Worm (Caenorhabditis elegans) whole organism, L1 larva: Measurements from ENCODE around the gene glo-4.

Experiments
- C16A3.4 ChIP-seq: fragments of 150-350 bp; optimal IDR thresholded peaks from 2 replicates; lab custom pipeline; 2014; ENCODE audit warnings: missing biosample characterization, missing genetic modification characterization
- aly-2 ChIP-seq: fragments of 150-350 bp; optimal IDR thresholded peaks from 2 replicates; lab custom pipeline; 2014; ENCODE audit warnings: missing biosample characterization, missing genetic modification characterization
- ama-1 ChIP-seq: fragments of 150-350 bp; optimal IDR thresholded peaks from 2 replicates; lab custom pipeline; 2014
- ceh-8 ChIP-seq: fragments of 200-800 bp; sonication (Bioruptor generic); optimal IDR thresholded peaks from 2 replicates; lab custom pipeline; 2018; ENCODE audit warnings: mild to moderate bottlenecking, missing genetic modification characterization, moderate library complexity, missing compliant biosample characterization
- ceh-88 ChIP-seq: fragments of 200-800 bp; sonication (Bioruptor generic); IDR thresholded peaks from 2 replicates; pipeline ENCODE4 v1.3.6; 2022; ENCODE audit warnings: missing genetic modification characterization, missing compliant biosample characterization
- ceh-90 ChIP-seq: sonication (generic microtip); optimal IDR thresholded peaks from 2 replicates; lab custom pipeline; 2016; ENCODE audit warnings: missing genetic modification characterization, missing compliant biosample characterization
- dpl-1 ChIP-seq, 3 experiments: fragments of 150-350 bp in 2 of 3; sonication (generic microtip) in 1 of 3; optimal IDR thresholded peaks; 2 replicates each; lab custom pipeline; 2014 to 2017; ENCODE audit warnings: missing biosample characterization in 3 of 3, missing genetic modification characterization in 3 of 3, missing genetic modification reagents in 3 of 3
- dsc-1 ChIP-seq: sonication (generic microtip); optimal IDR thresholded peaks from 2 replicates; lab custom pipeline; 2016; ENCODE audit warnings: mild to moderate bottlenecking, missing genetic modification characterization, missing compliant biosample characterization
- efl-3 ChIP-seq: fragments of 200-800 bp; sonication (Bioruptor generic); optimal IDR thresholded peaks from 2 replicates; lab custom pipeline; 2018; ENCODE audit warnings: mild to moderate bottlenecking, missing genetic modification characterization, missing compliant biosample characterization
- egl-13 ChIP-seq: sonication (generic microtip); optimal IDR thresholded peaks from 2 replicates; lab custom pipeline; 2016; ENCODE audit warnings: missing genotype, missing genetic modification reagents, missing genetic modification characterization, missing compliant biosample characterization
- egl-27 ChIP-seq, 2 experiments: fragments of 150-350 bp in 1 of 2; sonication (generic microtip); optimal IDR thresholded peaks; 3 replicates each; lab custom pipeline; 2017 to 2018; ENCODE audit warnings: missing biosample characterization in 2 of 2, missing genetic modification characterization in 2 of 2, missing genetic modification reagents in 2 of 2
- elt-2 ChIP-seq: sonication (generic microtip); optimal IDR thresholded peaks from 2 replicates; lab custom pipeline; 2016; ENCODE audit warnings: missing genetic modification characterization, mild to moderate bottlenecking, inconsistent platforms, missing compliant biosample characterization, missing genetic modification reagents
- elt-3 ChIP-seq, 6 experiments: fragments of 150-350 bp in 1 of 6; sonication (generic microtip); optimal IDR thresholded peaks; 2 replicates each; lab custom pipeline; 2017 to 2018; ENCODE audit warnings: missing biosample characterization in 6 of 6, missing genetic modification characterization in 6 of 6, inconsistent platforms in 1 of 6
- ets-5 ChIP-seq: fragments of 200-800 bp; sonication (Bioruptor generic); IDR thresholded peaks from 2 replicates; pipeline ENCODE4 v1.3.6; 2022; ENCODE audit warnings: missing genetic modification characterization, missing compliant biosample characterization
- fkh-10 ChIP-seq: sonication (generic microtip); optimal IDR thresholded peaks from 2 replicates; lab custom pipeline; 2017; ENCODE audit warnings: missing biosample characterization, missing genetic modification reagents, missing genetic modification characterization
- fkh-4 ChIP-seq: sonication (generic microtip); optimal IDR thresholded peaks from 2 replicates; lab custom pipeline; 2016; ENCODE audit warnings: missing compliant biosample characterization, missing genetic modification characterization, borderline replicate concordance
- fkh-8 ChIP-seq: sonication (generic microtip); optimal IDR thresholded peaks from 2 replicates; lab custom pipeline; 2016; ENCODE audit warnings: mild to moderate bottlenecking, missing genetic modification characterization, missing compliant biosample characterization
- grh-1 ChIP-seq: fragments of 200-800 bp; sonication (Bioruptor generic); IDR thresholded peaks from 2 replicates; pipeline ENCODE4 v1.3.6; 2022; ENCODE audit warnings: missing genetic modification reagents, missing genetic modification characterization, missing compliant biosample characterization
- hlh-17 ChIP-seq: fragments of 200-800 bp; sonication (Bioruptor generic); optimal IDR thresholded peaks from 2 replicates; lab custom pipeline; 2018; ENCODE audit warnings: missing genetic modification characterization, mild to moderate bottlenecking, missing compliant biosample characterization, moderate library complexity, borderline replicate concordance
- hlh-4 ChIP-seq: sonication (generic microtip); optimal IDR thresholded peaks from 2 replicates; lab custom pipeline; 2016; ENCODE audit warnings: mild to moderate bottlenecking, missing genetic modification characterization, missing compliant biosample characterization
- hpl-2 ChIP-seq: fragments of 150-350 bp; optimal IDR thresholded peaks from 2 replicates; lab custom pipeline; 2014; ENCODE audit warnings: missing biosample characterization, missing genetic modification reagents, missing genetic modification characterization
- irx-1 ChIP-seq: sonication (generic microtip); optimal IDR thresholded peaks from 2 replicates; lab custom pipeline; 2016; ENCODE audit warnings: missing genetic modification characterization, missing compliant biosample characterization
- jun-1 ChIP-seq: fragments of 150-350 bp; optimal IDR thresholded peaks from 2 replicates; lab custom pipeline; 2014; ENCODE audit warnings: missing biosample characterization, missing genetic modification reagents, missing genetic modification characterization
- lin-13 ChIP-seq: fragments of 150-350 bp; optimal IDR thresholded peaks from 2 replicates; lab custom pipeline; 2014; ENCODE audit warnings: missing biosample characterization, missing genetic modification reagents, missing genetic modification characterization
- lin-15B ChIP-seq: fragments of 150-350 bp; sonication (generic microtip); optimal IDR thresholded peaks from 3 replicates; lab custom pipeline; 2014; ENCODE audit warnings: missing biosample characterization, missing genetic modification characterization
- lin-35 ChIP-seq, 2 experiments: fragments of 150-350 bp; optimal IDR thresholded peaks; 2 replicates each; lab custom pipeline; 2014; ENCODE audit warnings: missing biosample characterization in 2 of 2, missing genetic modification characterization in 2 of 2, missing genetic modification reagents in 2 of 2
- lsy-2 ChIP-seq, 2 experiments: fragments of 150-350 bp; optimal IDR thresholded peaks; 2 replicates each; lab custom pipeline; 2014; ENCODE audit warnings: missing biosample characterization in 2 of 2, missing genetic modification characterization in 2 of 2
- mdl-1 ChIP-seq, 2 experiments: fragments of 150-350 bp; optimal IDR thresholded peaks; 2 replicates each; lab custom pipeline; 2014 to 2017; ENCODE audit warnings: missing biosample characterization in 2 of 2, missing genetic modification characterization in 2 of 2, inconsistent platforms in 1 of 2
- mef-2 ChIP-seq: fragments of 150-350 bp; optimal IDR thresholded peaks from 2 replicates; lab custom pipeline; 2014; ENCODE audit warnings: missing biosample characterization, missing genetic modification characterization
- mep-1 ChIP-seq: fragments of 150-350 bp; optimal IDR thresholded peaks from 2 replicates; lab custom pipeline; 2014; ENCODE audit warnings: missing biosample characterization, missing genetic modification characterization
- nhr-12 ChIP-seq: sonication (generic microtip); optimal IDR thresholded peaks from 2 replicates; lab custom pipeline; 2017; ENCODE audit warnings: missing biosample characterization, missing genetic modification characterization
- nhr-19 ChIP-seq: fragments of 200-800 bp; sonication (Bioruptor generic); conservative IDR thresholded peaks from 2 replicates; pipeline ENCODE4 v1.3.6; 2022; ENCODE audit warnings: missing genetic modification characterization, missing compliant biosample characterization
- nhr-237 ChIP-seq: fragments of 150-350 bp; optimal IDR thresholded peaks from 2 replicates; lab custom pipeline; 2014; ENCODE audit warnings: missing biosample characterization, missing genetic modification characterization
- nhr-71 ChIP-seq: sonication (generic microtip); optimal IDR thresholded peaks from 2 replicates; lab custom pipeline; 2016; ENCODE audit warnings: mild to moderate bottlenecking, missing genetic modification characterization, moderate library complexity, missing compliant biosample characterization
- nhr-84 ChIP-seq: sonication (generic microtip); optimal IDR thresholded peaks from 2 replicates; lab custom pipeline; 2017; ENCODE audit warnings: missing biosample characterization, missing genetic modification characterization
- pag-3 ChIP-seq: sonication (generic microtip); optimal IDR thresholded peaks from 2 replicates; lab custom pipeline; 2017; ENCODE audit warnings: missing genetic modification characterization, mild to moderate bottlenecking, missing compliant biosample characterization, antibody characterized with exemption, borderline replicate concordance; ENCODE audit not compliant: insufficient read depth
- pax-3 ChIP-seq: fragments of 200-800 bp; sonication (Bioruptor generic); optimal IDR thresholded peaks from 2 replicates; lab custom pipeline; 2018; ENCODE audit warnings: mild to moderate bottlenecking, missing genetic modification characterization, moderate library complexity, missing compliant biosample characterization
- pqm-1 ChIP-seq: sonication (generic microtip); optimal IDR thresholded peaks from 3 replicates; lab custom pipeline; 2017; ENCODE audit warnings: missing biosample characterization, missing genetic modification characterization
- rnt-1 ChIP-seq: sonication (generic microtip); optimal IDR thresholded peaks from 2 replicates; lab custom pipeline; 2016; ENCODE audit warnings: mild to moderate bottlenecking, missing genetic modification characterization, moderate library complexity, missing compliant biosample characterization
- skn-1 ChIP-seq: fragments of 150-350 bp; optimal IDR thresholded peaks from 2 replicates; lab custom pipeline; 2014; ENCODE audit warnings: missing biosample characterization, missing genetic modification characterization
- snpc-4 ChIP-seq: fragments of 150-350 bp; optimal IDR thresholded peaks from 2 replicates; lab custom pipeline; 2014; ENCODE audit warnings: missing biosample characterization, missing genetic modification characterization
- sox-4 ChIP-seq: sonication (generic microtip); optimal IDR thresholded peaks from 2 replicates; lab custom pipeline; 2016; ENCODE audit warnings: missing genetic modification characterization, missing compliant biosample characterization
- sptf-1 ChIP-seq: fragments of 150-350 bp; optimal IDR thresholded peaks from 2 replicates; lab custom pipeline; 2014; ENCODE audit warnings: missing biosample characterization, missing genetic modification characterization
- sup-37 ChIP-seq: fragments of 200-800 bp; sonication (Bioruptor generic); optimal IDR thresholded peaks from 2 replicates; lab custom pipeline; 2018; ENCODE audit warnings: mild to moderate bottlenecking, missing genetic modification characterization, missing compliant biosample characterization
- tbx-2 ChIP-seq: sonication (generic microtip); optimal IDR thresholded peaks from 2 replicates; lab custom pipeline; 2016; ENCODE audit warnings: missing genetic modification characterization, missing compliant biosample characterization
- tlp-1 ChIP-seq: fragments of 150-350 bp; optimal IDR thresholded peaks from 2 replicates; lab custom pipeline; 2014; ENCODE audit warnings: missing biosample characterization, missing genetic modification characterization
- unc-30 ChIP-seq: sonication (generic microtip); optimal IDR thresholded peaks from 2 replicates; lab custom pipeline; 2017; ENCODE audit warnings: missing biosample characterization, missing genetic modification characterization
- unc-86 ChIP-seq: sonication (generic microtip); optimal IDR thresholded peaks from 2 replicates; lab custom pipeline; 2016; ENCODE audit warnings: missing genetic modification characterization, missing compliant biosample characterization
- vab-15 ChIP-seq: sonication (generic microtip); optimal IDR thresholded peaks from 2 replicates; lab custom pipeline; 2017; ENCODE audit warnings: missing genotype, mild to moderate bottlenecking, missing genetic modification characterization, missing compliant biosample characterization
- xbp-1 ChIP-seq: sonication (generic microtip); optimal IDR thresholded peaks from 2 replicates; lab custom pipeline; 2016; ENCODE audit warnings: missing genetic modification characterization, missing compliant biosample characterization
- zag-1 ChIP-seq: fragments of 150-350 bp; optimal IDR thresholded peaks from 2 replicates; lab custom pipeline; 2014; ENCODE audit warnings: missing biosample characterization, missing genetic modification characterization

glo-4 gene

ce11 chrV:9243171-9243996 is at the start of gene glo-4:
glo-4 (minus strand) TSS chrV:9243221.
- no peak for TF ChIP-seq ceh-88 (GFP tag; lab: Robert Waterston, UW)
- TF ChIP-seq dpl-1 (GFP tag; optimal IDR thresholded peaks at IDR 0.05; lab: Kevin White, UChicago): peak; percentile 74 to 87 (median 83)
- no peak for TF ChIP-seq sup-37 (GFP tag; lab: Kevin White, UChicago)
- TF ChIP-seq tbx-2 (tag; lab: Kevin White, UChicago): peak; percentile 90
- peak; percentile 73 for TF ChIP-seq fkh-8 (tag; lab: Kevin White, UChicago)
- peak; percentile 35 for TF ChIP-seq zag-1 (tag; lab: Kevin White, UChicago)
- TF ChIP-seq unc-30 (tag; lab: Kevin White, UChicago): no peak
- TF ChIP-seq lin-15B (tag; lab: Kevin White, UChicago): peak; percentile 54
- TF ChIP-seq tlp-1 (tag; lab: Kevin White, UChicago): no peak
- peak; percentile 92 for TF ChIP-seq nhr-71 (tag; lab: Kevin White, UChicago)
- peak; percentile 81 to 89 for TF ChIP-seq lsy-2 (tag; optimal IDR thresholded peaks at IDR 0.05; lab: Kevin White, UChicago)
- TF ChIP-seq ceh-8: peak; percentile 66
- TF ChIP-seq grh-1: peak; percentile 57; the same call in 1 of the 2 replicates
- no peak for TF ChIP-seq hlh-17 (GFP tag; lab: Kevin White, UChicago)
- TF ChIP-seq dsc-1 (tag; lab: Kevin White, UChicago): peak; percentile 67
- peak; percentile 67 for TF ChIP-seq C16A3.4
- TF ChIP-seq egl-13 (tag; lab: Kevin White, UChicago): peak; percentile 52
- peak; percentile 9 for TF ChIP-seq jun-1 (tag; lab: Kevin White, UChicago)
- no peak for TF ChIP-seq efl-3 (GFP tag; lab: Kevin White, UChicago)
- peak; percentile 69 for TF ChIP-seq snpc-4 (tag; lab: Kevin White, UChicago)
- peak; percentile 13 for TF ChIP-seq pag-3 (tag; lab: Kevin White, UChicago)
- no peak for TF ChIP-seq fkh-4 (tag; lab: Kevin White, UChicago)
- TF ChIP-seq nhr-19 (GFP tag; lab: Robert Waterston, UW): peak; percentile 77
- TF ChIP-seq egl-27 (tag; optimal IDR thresholded peaks at IDR 0.05; lab: Kevin White, UChicago): no peak
- no peak for TF ChIP-seq nhr-12 (tag; lab: Kevin White, UChicago)
- TF ChIP-seq lin-35 (GFP tag; optimal IDR thresholded peaks at IDR 0.05; lab: Kevin White, UChicago): peak; percentile 85 to 89
- TF ChIP-seq hpl-2 (GFP tag; lab: Kevin White, UChicago): no peak
- TF ChIP-seq fkh-10 (GFP tag; lab: Kevin White, UChicago): peak; percentile 91
- peak; percentile 58 for TF ChIP-seq aly-2 (tag; lab: Kevin White, UChicago)
- no peak for TF ChIP-seq sptf-1 (tag; lab: Kevin White, UChicago)
- peak; percentile 4 for TF ChIP-seq ceh-90 (tag; lab: Kevin White, UChicago)
- peak in 1 of 2 experiments; percentile 68 for TF ChIP-seq mdl-1 (tag; optimal IDR thresholded peaks at IDR 0.05; lab: Kevin White, UChicago)
- peak in 2 of 6 experiments; percentile 40 to 70 for TF ChIP-seq elt-3 (tag; optimal IDR thresholded peaks at IDR 0.05; lab: Kevin White, UChicago)
- no peak for TF ChIP-seq vab-15 (tag; lab: Kevin White, UChicago)
- no peak for TF ChIP-seq nhr-84 (tag; lab: Kevin White, UChicago)
- no peak for TF ChIP-seq ets-5 (GFP tag; lab: Robert Waterston, UW)
- TF ChIP-seq lin-13 (GFP tag; lab: Kevin White, UChicago): peak; percentile 49
- TF ChIP-seq skn-1 (tag; lab: Kevin White, UChicago): peak; percentile 52
- peak; percentile 96 for TF ChIP-seq mep-1 (tag; lab: Kevin White, UChicago)
- TF ChIP-seq ama-1 (lab: Kevin White, UChicago): peak; percentile 46
- TF ChIP-seq pax-3 (tag; lab: Kevin White, UChicago): no peak
- peak; percentile 64 for TF ChIP-seq elt-2
- TF ChIP-seq xbp-1 (tag; lab: Kevin White, UChicago): peak; percentile 81
- peak; percentile 78 for TF ChIP-seq rnt-1 (tag; lab: Kevin White, UChicago)
- peak; percentile 73 for TF ChIP-seq irx-1 (tag; lab: Kevin White, UChicago)
- TF ChIP-seq unc-86 (tag; lab: Kevin White, UChicago): peak; percentile 83
- TF ChIP-seq mef-2 (tag; lab: Kevin White, UChicago): peak; percentile 42
- TF ChIP-seq sox-4 (tag; lab: Kevin White, UChicago): no peak
- TF ChIP-seq hlh-4 (tag; lab: Kevin White, UChicago): no peak
- TF ChIP-seq pqm-1 (tag; lab: Kevin White, UChicago): no peak
- no peak for TF ChIP-seq nhr-237 (tag; lab: Kevin White, UChicago)
